Fruit fly (Drosophila melanogaster): ENCODE data around the gene Mur82C.

The Mur82C gene

dm6 chr3R:4541056-4541455 lies at the start of gene Mur82C:
Gene Mur82C (plus strand): TSS chr3R:4541356.
- TF ChIP-seq CG8478 (optimal IDR thresholded peaks at IDR 0.05) (no peak), CTCF (optimal IDR thresholded peaks at IDR 0.05) (no peak)

dm6 chr3R:4506265-4506664 lies 34.9 kb upstream of the Mur82C start, which contains the start of gene CG34425:
Gene CG34425 (minus strand): TSS chr3R:4506365.
- TF ChIP-seq CTCF (optimal IDR thresholded peaks at IDR 0.05) (no peak), CG8478 (optimal IDR thresholded peaks at IDR 0.05) (no peak)

- no peak for TF ChIP-seq CTCF (optimal IDR thresholded peaks at IDR 0.05)
- TF ChIP-seq CG8478 (optimal IDR thresholded peaks at IDR 0.05), result no peak
Measured at dm6 chr3R:4524144-4524784, 16.9 kb upstream of the Mur82C start.

dm6 chr3R:4530972-4531371 lies 10.2 kb upstream of the Mur82C start:
- TF ChIP-seq CTCF (optimal IDR thresholded peaks at IDR 0.05) (no peak), CG8478 (optimal IDR thresholded peaks at IDR 0.05) (no peak)

- no peak for TF ChIP-seq CG8478 (optimal IDR thresholded peaks at IDR 0.05)
- no peak for TF ChIP-seq CTCF (optimal IDR thresholded peaks at IDR 0.05)
Measured at dm6 chr3R:4542614-4543191, 1.5 kb downstream of the Mur82C start.

- TF ChIP-seq CTCF (optimal IDR thresholded peaks at IDR 0.05) (no peak), CG8478 (optimal IDR thresholded peaks at IDR 0.05) (no peak)
Measured at dm6 chr3R:4553534-4553933, 12.4 kb downstream of the Mur82C start.

- TF ChIP-seq CG8478 (optimal IDR thresholded peaks at IDR 0.05), result no peak
Measured at dm6 chr3R:4557862-4558261, 16.7 kb downstream of the Mur82C start, which contains the start of gene CG34357. Gene CG34357 (minus strand): TSS chr3R:4558067.

- TF ChIP-seq CTCF (optimal IDR thresholded peaks at IDR 0.05) (no peak), CG8478 (optimal IDR thresholded peaks at IDR 0.05) (no peak)
Measured at dm6 chr3R:4578544-4578943, 37.4 kb downstream of the Mur82C start, which contains the start of gene CG32945. Gene CG32945 (minus strand): TSS chr3R:4578644.
